Worm (Caenorhabditis elegans) whole organism, young adult: Measurements from ENCODE around the gene F40F8.1.

Experiments used
- B0035.1 ChIP-seq: sonication (generic microtip); optimal IDR thresholded peaks from 2 replicates; lab custom pipeline; 2016; ENCODE audit warnings: missing genetic modification characterization, mild to moderate bottlenecking, missing compliant biosample characterization, missing genotype, missing genetic modification reagents
- B0261.1 ChIP-seq: sonication (generic microtip); optimal IDR thresholded peaks from 2 replicates; lab custom pipeline; 2016; ENCODE audit warnings: mild to moderate bottlenecking, missing genetic modification characterization, moderate library complexity, missing compliant biosample characterization
- F22D6.2 ChIP-seq: sonication (generic microtip); optimal IDR thresholded peaks from 2 replicates; lab custom pipeline; 2016; ENCODE audit warnings: mild to moderate bottlenecking, missing genetic modification characterization, missing compliant biosample characterization
- F23B12.7 ChIP-seq: sonication (generic microtip); optimal IDR thresholded peaks from 2 replicates; lab custom pipeline; 2017; ENCODE audit warnings: missing genetic modification characterization, mild to moderate bottlenecking, missing compliant biosample characterization, antibody characterized with exemption, moderate library complexity; ENCODE audit not compliant: insufficient read depth
- F33H1.4 ChIP-seq: fragments of 200-800 bp; sonication (Bioruptor generic); IDR thresholded peaks from 2 replicates; pipeline ENCODE4 v1.3.6; 2022; ENCODE audit warnings: missing genetic modification reagents, missing genetic modification characterization, missing compliant biosample characterization
- F52B5.7 ChIP-seq: sonication (generic microtip); optimal IDR thresholded peaks from 2 replicates; lab custom pipeline; 2016; ENCODE audit warnings: mild to moderate bottlenecking, missing genetic modification characterization, missing compliant biosample characterization
- F57C9.4 ChIP-seq: sonication (generic microtip); optimal IDR thresholded peaks from 2 replicates; lab custom pipeline; 2017; ENCODE audit warnings: mild to moderate bottlenecking, missing genetic modification characterization, missing compliant biosample characterization
- K12H6.12 ChIP-seq: fragments of 200-800 bp; sonication (Bioruptor generic); optimal IDR thresholded peaks from 2 replicates; lab custom pipeline; 2018; ENCODE audit warnings: mild to moderate bottlenecking, missing genetic modification characterization, missing compliant biosample characterization
- Y53F4B.3 ChIP-seq: fragments of 200-800 bp; sonication (Bioruptor generic); IDR thresholded peaks from 2 replicates; pipeline ENCODE4 v1.3.6; 2022; ENCODE audit warnings: missing genetic modification reagents, missing genetic modification characterization, missing compliant biosample characterization
- Y56A3A.18 ChIP-seq: fragments of 200-800 bp; sonication (Bioruptor generic); IDR thresholded peaks from 2 replicates; pipeline ENCODE4 v1.3.6; 2022; ENCODE audit warnings: missing genetic modification reagents, missing genetic modification characterization, missing compliant biosample characterization
- Y79H2A.3 ChIP-seq: fragments of 200-800 bp; sonication (Bioruptor generic); conservative IDR thresholded peaks from 2 replicates; pipeline ENCODE4 v1.3.6; 2022; ENCODE audit warnings: missing genetic modification reagents, missing genetic modification characterization, missing compliant biosample characterization
- aptf-3 ChIP-seq: fragments of 200-800 bp; sonication (Bioruptor generic); IDR thresholded peaks from 2 replicates; pipeline ENCODE4 v1.3.6; 2022; ENCODE audit warnings: missing genetic modification characterization, missing compliant biosample characterization
- athp-1 ChIP-seq: sonication (generic microtip); optimal IDR thresholded peaks from 2 replicates; lab custom pipeline; 2017; ENCODE audit warnings: mild to moderate bottlenecking, missing genetic modification characterization, missing compliant biosample characterization
- attf-3 ChIP-seq: fragments of 200-800 bp; sonication (Bioruptor generic); conservative IDR thresholded peaks from 2 replicates; pipeline ENCODE4 v1.3.6; 2022; ENCODE audit warnings: missing genetic modification reagents, missing genetic modification characterization, missing compliant biosample characterization
- attf-5 ChIP-seq: fragments of 200-800 bp; sonication (Bioruptor generic); optimal IDR thresholded peaks from 2 replicates; lab custom pipeline; 2018; ENCODE audit warnings: mild to moderate bottlenecking, missing genetic modification characterization, missing compliant biosample characterization
- bed-2 ChIP-seq: fragments of 200-800 bp; sonication (Bioruptor generic); IDR thresholded peaks from 2 replicates; pipeline ENCODE4 v1.3.6; 2022; ENCODE audit warnings: missing genetic modification reagents, missing genetic modification characterization, missing compliant biosample characterization
- ccch-3 ChIP-seq: fragments of 200-800 bp; sonication (Bioruptor generic); optimal IDR thresholded peaks from 2 replicates; lab custom pipeline; 2018; ENCODE audit warnings: mild to moderate bottlenecking, missing genetic modification characterization, missing compliant biosample characterization
- cebp-1 ChIP-seq, 2 experiments: fragments of 200-800 bp in 1 of 2; sonication (Bioruptor generic) in 1 of 2; sonication (generic microtip) in 1 of 2; IDR thresholded peaks in 1 of 2; optimal IDR thresholded peaks in 1 of 2; 2 replicates each; pipeline versions ENCODE4 v1.3.6 to Lab custom; 2017 to 2022; ENCODE audit warnings: missing compliant biosample characterization in 2 of 2, missing genetic modification characterization in 2 of 2, mild to moderate bottlenecking in 1 of 2, missing genetic modification reagents in 1 of 2, moderate library complexity in 1 of 2
- cebp-2 ChIP-seq: fragments of 200-800 bp; sonication (Bioruptor generic); IDR thresholded peaks from 2 replicates; pipeline ENCODE4 v1.3.6; 2022; ENCODE audit warnings: missing genetic modification characterization, missing compliant biosample characterization
- ceh-27 ChIP-seq: fragments of 200-800 bp; sonication (Bioruptor generic); optimal IDR thresholded peaks from 2 replicates; lab custom pipeline; 2018; ENCODE audit warnings: mild to moderate bottlenecking, missing genetic modification characterization, moderate library complexity, missing compliant biosample characterization
- ceh-40 ChIP-seq: fragments of 200-800 bp; sonication (Bioruptor generic); IDR thresholded peaks from 2 replicates; pipeline ENCODE4 v1.3.6; 2022; ENCODE audit warnings: missing genetic modification characterization, missing compliant biosample characterization
- die-1 ChIP-seq: sonication (generic microtip); optimal IDR thresholded peaks from 2 replicates; lab custom pipeline; 2016; ENCODE audit warnings: missing genotype, mild to moderate bottlenecking, missing genetic modification characterization, missing compliant biosample characterization
- dox-1 ChIP-seq: fragments of 200-800 bp; sonication (Bioruptor generic); IDR thresholded peaks from 2 replicates; pipeline ENCODE4 v1.3.6; 2022; ENCODE audit warnings: missing genetic modification reagents, missing genetic modification characterization, missing compliant biosample characterization
- ekl-4 ChIP-seq: fragments of 200-800 bp; sonication (Bioruptor generic); IDR thresholded peaks from 2 replicates; pipeline ENCODE4 v1.3.6; 2022; ENCODE audit warnings: missing genetic modification reagents, missing genetic modification characterization, missing compliant biosample characterization
- hmg-1.2 ChIP-seq: fragments of 200-800 bp; sonication (Bioruptor generic); IDR thresholded peaks from 2 replicates; pipeline ENCODE4 v1.3.6; 2022; ENCODE audit warnings: missing genetic modification reagents, missing genetic modification characterization, missing compliant biosample characterization
- hmg-20 ChIP-seq: fragments of 200-800 bp; sonication (Bioruptor generic); IDR thresholded peaks from 2 replicates; pipeline ENCODE4 v1.3.6; 2022; ENCODE audit warnings: missing genetic modification reagents, missing genetic modification characterization, missing compliant biosample characterization
- lag-1 ChIP-seq: fragments of 200-800 bp; sonication (Bioruptor generic); IDR thresholded peaks from 2 replicates; pipeline ENCODE4 v1.3.6; 2022; ENCODE audit warnings: missing genetic modification reagents, missing genetic modification characterization, missing compliant biosample characterization
- lin-35 ChIP-seq, 3 experiments: fragments of 150-350 bp in 2 of 3; sonication (generic microtip) in 1 of 3; optimal IDR thresholded peaks; 2 replicates each; lab custom pipeline; 2014 to 2018; ENCODE audit warnings: missing biosample characterization in 3 of 3, missing genetic modification characterization in 3 of 3, missing genetic modification reagents in 3 of 3
- lin-54 ChIP-seq: fragments of 200-800 bp; sonication (Bioruptor generic); optimal IDR thresholded peaks from 2 replicates; lab custom pipeline; 2018; ENCODE audit warnings: mild to moderate bottlenecking, missing genetic modification characterization, missing compliant biosample characterization
- madf-3 ChIP-seq: fragments of 200-800 bp; sonication (Bioruptor generic); IDR thresholded peaks from 2 replicates; pipeline ENCODE4 v1.3.6; 2022; ENCODE audit warnings: missing genetic modification reagents, missing genetic modification characterization, missing compliant biosample characterization
- mcd-1 ChIP-seq: fragments of 200-800 bp; sonication (Bioruptor generic); IDR thresholded peaks from 2 replicates; pipeline ENCODE4 v1.3.6; 2022; ENCODE audit warnings: missing genetic modification reagents, missing genetic modification characterization, missing compliant biosample characterization
- nhr-80 ChIP-seq: sonication (generic microtip); optimal IDR thresholded peaks from 2 replicates; lab custom pipeline; 2016; ENCODE audit warnings: missing genetic modification characterization, missing compliant biosample characterization
- pha-4 ChIP-seq: fragments of 150-350 bp; sonication (generic microtip); optimal IDR thresholded peaks from 2 replicates; lab custom pipeline; 2014; ENCODE audit warnings: missing biosample characterization, missing genetic modification reagents, missing genetic modification characterization
- snpc-4 ChIP-seq, 5 experiments: fragments of 150-350 bp in 1 of 5; sonication (generic microtip) in 4 of 5; optimal IDR thresholded peaks; 2 replicates each; lab custom pipeline; 2014 to 2018; ENCODE audit warnings: missing genetic modification characterization in 5 of 5, missing biosample characterization in 3 of 5, antibody characterized with exemption in 2 of 5, mild to moderate bottlenecking in 2 of 5, missing compliant biosample characterization in 2 of 5, missing genotype in 2 of 5, moderate library complexity in 2 of 5, missing genetic modification reagents in 1 of 5
- somi-1 ChIP-seq: fragments of 200-800 bp; sonication (Bioruptor generic); optimal IDR thresholded peaks from 2 replicates; lab custom pipeline; 2018; ENCODE audit warnings: mild to moderate bottlenecking, missing genetic modification characterization, missing compliant biosample characterization
- tbx-9 ChIP-seq: sonication (generic microtip); optimal IDR thresholded peaks from 2 replicates; lab custom pipeline; 2016; ENCODE audit warnings: borderline replicate concordance, missing genetic modification characterization, inconsistent platforms, missing compliant biosample characterization
- zfh-2 ChIP-seq: fragments of 200-800 bp; sonication (Bioruptor generic); conservative IDR thresholded peaks from 2 replicates; pipeline ENCODE4 v1.3.6; 2022; ENCODE audit warnings: missing genetic modification reagents, missing genetic modification characterization, missing compliant biosample characterization
- ztf-18 ChIP-seq: sonication (generic microtip); optimal IDR thresholded peaks from 2 replicates; lab custom pipeline; 2016; ENCODE audit warnings: missing genotype, mild to moderate bottlenecking, missing genetic modification characterization, missing compliant biosample characterization
- ztf-25 ChIP-seq: fragments of 200-800 bp; sonication (Bioruptor generic); IDR thresholded peaks from 2 replicates; pipeline ENCODE4 v1.3.6; 2022; ENCODE audit warnings: missing genetic modification reagents, missing genetic modification characterization, missing compliant biosample characterization
- ztf-6 ChIP-seq: fragments of 200-800 bp; sonication (Bioruptor generic); IDR thresholded peaks from 2 replicates; pipeline ENCODE4 v1.3.6; 2022; ENCODE audit warnings: missing genetic modification reagents, missing genetic modification characterization, missing compliant biosample characterization

F40F8.1 gene

ce11 chrII:11103052-11103451 lies 24.4 kb upstream of the F40F8.1 start:
- no peak for TF ChIP-seq die-1 (tag; lab: Kevin White, UChicago)
- no peak for TF ChIP-seq ztf-18
- no peak for TF ChIP-seq bed-2 (GFP tag; lab: Robert Waterston, UW)
- TF ChIP-seq dox-1 (GFP tag; lab: Robert Waterston, UW): peak; percentile 59; the same call in 1 of the 2 replicates
- no peak for TF ChIP-seq lin-54 (GFP tag; lab: Kevin White, UChicago)
- TF ChIP-seq F22D6.2 (tag; lab: Kevin White, UChicago): no peak
- TF ChIP-seq snpc-4 (GFP tag; optimal IDR thresholded peaks at IDR 0.05; lab: Kevin White, UChicago): no peak
- peak in 1 of 4 experiments; percentile 1 for TF ChIP-seq snpc-4 (tag; optimal IDR thresholded peaks at IDR 0.05; lab: Kevin White, UChicago)
- TF ChIP-seq ztf-25 (GFP tag; lab: Robert Waterston, UW): no peak
- TF ChIP-seq ceh-40: no peak
- no peak for TF ChIP-seq aptf-3 (GFP tag; lab: Robert Waterston, UW)
- TF ChIP-seq attf-5 (GFP tag; lab: Kevin White, UChicago): peak; percentile 90
- TF ChIP-seq ceh-27: peak; percentile 52
- no peak for TF ChIP-seq lag-1
- TF ChIP-seq tbx-9: no peak
- TF ChIP-seq F33H1.4 (GFP tag; lab: Robert Waterston, UW): no peak
- peak; percentile 77 for TF ChIP-seq mcd-1
- TF ChIP-seq ekl-4 (GFP tag; lab: Robert Waterston, UW): no peak
- no peak for TF ChIP-seq ccch-3 (GFP tag; lab: Kevin White, UChicago)
- no peak for TF ChIP-seq cebp-1 (GFP tag; IDR thresholded peaks at IDR 0.05; lab: Robert Waterston, UW)
- peak; percentile 47 for TF ChIP-seq cebp-1 (tag; optimal IDR thresholded peaks at IDR 0.05; lab: Kevin White, UChicago)
- no peak for TF ChIP-seq Y79H2A.3 (GFP tag; lab: Robert Waterston, UW)
- TF ChIP-seq lin-35 (GFP tag; optimal IDR thresholded peaks at IDR 0.05; lab: Kevin White, UChicago): peak in 1 of 3 experiments; percentile 59
- peak; percentile 44 for TF ChIP-seq K12H6.12 (tag; lab: Kevin White, UChicago)
- TF ChIP-seq cebp-2 (GFP tag; lab: Robert Waterston, UW): no peak
- TF ChIP-seq B0261.1 (tag; lab: Kevin White, UChicago): no peak
- no peak for TF ChIP-seq athp-1 (tag; lab: Kevin White, UChicago)
- no peak for TF ChIP-seq pha-4 (tag; lab: Kevin White, UChicago)
- TF ChIP-seq Y53F4B.3: no peak
- TF ChIP-seq zfh-2 (GFP tag; lab: Robert Waterston, UW): peak; percentile 60
- no peak for TF ChIP-seq Y56A3A.18 (GFP tag; lab: Robert Waterston, UW)
- TF ChIP-seq F52B5.7 (tag; lab: Kevin White, UChicago): no peak
- peak; percentile 26 for TF ChIP-seq F23B12.7
- TF ChIP-seq somi-1 (GFP tag; lab: Kevin White, UChicago): no peak
- no peak for TF ChIP-seq madf-3 (GFP tag; lab: Robert Waterston, UW)
- peak; percentile 61; the same call in 1 of the 2 replicates for TF ChIP-seq hmg-1.2
- no peak for TF ChIP-seq F57C9.4 (tag; lab: Kevin White, UChicago)
- TF ChIP-seq nhr-80 (tag; lab: Kevin White, UChicago): peak; percentile 68
- TF ChIP-seq hmg-20 (GFP tag; lab: Robert Waterston, UW): no peak
- no peak for TF ChIP-seq ztf-6 (GFP tag; lab: Robert Waterston, UW)
- TF ChIP-seq B0035.1 (tag; lab: Kevin White, UChicago): no peak
- peak; percentile 51; the same call in 1 of the 2 replicates for TF ChIP-seq attf-3 (GFP tag; lab: Robert Waterston, UW)
